Worm (Caenorhabditis elegans) whole organism, L4 larva: Measurements from ENCODE around the gene B0507.7.
"Not testable (repeated sequence)": the region's sequence is repeated elsewhere in the genome, so short reads cannot be mapped to it uniquely, and the experiment has no call there.

Experiments
- F37D6.2 ChIP-seq: sonication (generic microtip); optimal IDR thresholded peaks from 2 replicates; lab custom pipeline; 2016; ENCODE audit warnings: mild to moderate bottlenecking, missing genetic modification characterization, missing compliant biosample characterization
- R02D3.7 ChIP-seq: fragments of 150-350 bp; sonication (generic microtip); optimal IDR thresholded peaks from 3 replicates; lab custom pipeline; 2014; ENCODE audit warnings: missing biosample characterization, missing genetic modification characterization
- Y75B8A.6 ChIP-seq: fragments of 200-800 bp; sonication (Bioruptor generic); IDR thresholded peaks from 2 replicates; pipeline ENCODE4 v1.3.6; 2022; ENCODE audit warnings: missing genetic modification reagents, missing genetic modification characterization, missing compliant biosample characterization
- ces-1 ChIP-seq: fragments of 150-350 bp; sonication (generic microtip); optimal IDR thresholded peaks from 4 replicates; lab custom pipeline; 2014; ENCODE audit warnings: missing biosample characterization, missing genetic modification reagents, missing genetic modification characterization
- dpl-1 ChIP-seq: fragments of 150-350 bp; optimal IDR thresholded peaks from 2 replicates; lab custom pipeline; 2014; ENCODE audit warnings: missing biosample characterization, missing genetic modification reagents, missing genetic modification characterization
- dve-1 ChIP-seq: sonication (generic microtip); optimal IDR thresholded peaks from 2 replicates; lab custom pipeline; 2017; ENCODE audit warnings: antibody characterized with exemption, mild to moderate bottlenecking, missing genetic modification characterization, missing compliant biosample characterization; ENCODE audit not compliant: insufficient read depth
- egl-43 ChIP-seq: fragments of 200-800 bp; sonication (Bioruptor generic); IDR thresholded peaks from 2 replicates; pipeline ENCODE4 v1.3.6; 2022; ENCODE audit warnings: missing genetic modification reagents, missing genetic modification characterization, missing compliant biosample characterization
- fkh-10 ChIP-seq: fragments of 150-350 bp; optimal IDR thresholded peaks from 2 replicates; lab custom pipeline; 2014; ENCODE audit warnings: missing biosample characterization, missing genetic modification reagents, missing genetic modification characterization
- hif-1 ChIP-seq, 2 experiments: sonication (generic microtip); optimal IDR thresholded peaks; 2 replicates each; lab custom pipeline; 2016 to 2017; ENCODE audit warnings: missing compliant biosample characterization in 2 of 2, missing genetic modification characterization in 2 of 2, missing genetic modification reagents in 2 of 2, missing genotype in 2 of 2, mild to moderate bottlenecking in 1 of 2
- hlh-11 ChIP-seq: fragments of 200-800 bp; sonication (Bioruptor generic); optimal IDR thresholded peaks from 2 replicates; lab custom pipeline; 2018; ENCODE audit warnings: mild to moderate bottlenecking, missing genetic modification characterization, missing compliant biosample characterization
- hlh-30 ChIP-seq: sonication (generic microtip); optimal IDR thresholded peaks from 2 replicates; lab custom pipeline; 2017; ENCODE audit warnings: antibody characterized with exemption, mild to moderate bottlenecking, missing genetic modification characterization, missing compliant biosample characterization; ENCODE audit not compliant: insufficient read depth
- jun-1 ChIP-seq: fragments of 150-350 bp; optimal IDR thresholded peaks from 2 replicates; lab custom pipeline; 2014; ENCODE audit warnings: missing biosample characterization, missing genetic modification reagents, missing genetic modification characterization
- lin-1 ChIP-seq: fragments of 200-800 bp; sonication (Bioruptor generic); IDR thresholded peaks from 2 replicates; pipeline ENCODE4 v1.3.6; 2022; ENCODE audit warnings: missing genetic modification reagents, missing genetic modification characterization, missing compliant biosample characterization
- lin-15B ChIP-seq: fragments of 150-350 bp; sonication (generic microtip); optimal IDR thresholded peaks from 3 replicates; lab custom pipeline; 2014; ENCODE audit warnings: missing biosample characterization, missing genetic modification characterization
- lin-29 ChIP-seq: fragments of 200-800 bp; sonication (Bioruptor generic); IDR thresholded peaks from 2 replicates; pipeline ENCODE4 v1.3.6; 2022; ENCODE audit warnings: missing genetic modification reagents, missing genetic modification characterization, missing compliant biosample characterization
- lin-38 ChIP-seq: fragments of 200-800 bp; sonication (Bioruptor generic); IDR thresholded peaks from 2 replicates; pipeline ENCODE4 v1.3.6; 2022; ENCODE audit warnings: missing genetic modification reagents, missing genetic modification characterization, missing compliant biosample characterization
- lsy-2 ChIP-seq, 2 experiments: fragments of 150-350 bp in 1 of 2; sonication (generic microtip) in 1 of 2; optimal IDR thresholded peaks; 2 replicates each; lab custom pipeline; 2014 to 2017; ENCODE audit warnings: missing biosample characterization in 2 of 2, missing genetic modification characterization in 2 of 2
- mdl-1 ChIP-seq, 2 experiments: fragments of 150-350 bp in 1 of 2; sonication (generic microtip) in 1 of 2; optimal IDR thresholded peaks; 2 replicates each; lab custom pipeline; 2014 to 2017; ENCODE audit warnings: missing biosample characterization in 2 of 2, missing genetic modification characterization in 2 of 2
- mxl-3 ChIP-seq: fragments of 200-800 bp; sonication (Bioruptor generic); optimal IDR thresholded peaks from 2 replicates; lab custom pipeline; 2018; ENCODE audit warnings: mild to moderate bottlenecking, missing genetic modification characterization, missing compliant biosample characterization
- nhr-11 ChIP-seq: fragments of 150-350 bp; optimal IDR thresholded peaks from 2 replicates; lab custom pipeline; 2014; ENCODE audit warnings: missing biosample characterization, missing genetic modification characterization
- nhr-25 ChIP-seq: sonication (generic microtip); optimal IDR thresholded peaks from 2 replicates; lab custom pipeline; 2017; ENCODE audit warnings: missing genetic modification characterization, mild to moderate bottlenecking, missing compliant biosample characterization, antibody characterized with exemption, moderate library complexity, borderline replicate concordance; ENCODE audit not compliant: insufficient read depth
- nhr-48 ChIP-seq: sonication (generic microtip); optimal IDR thresholded peaks from 2 replicates; lab custom pipeline; 2016; ENCODE audit warnings: mild to moderate bottlenecking, missing genetic modification characterization, missing compliant biosample characterization
- nhr-6 ChIP-seq: fragments of 150-350 bp; optimal IDR thresholded peaks from 2 replicates; lab custom pipeline; 2014; ENCODE audit warnings: missing biosample characterization, missing genetic modification characterization
- php-3 ChIP-seq: fragments of 200-800 bp; sonication (Bioruptor generic); IDR thresholded peaks from 2 replicates; pipeline ENCODE4 v1.3.6; 2022; ENCODE audit warnings: missing genetic modification reagents, missing genetic modification characterization, missing compliant biosample characterization
- pqm-1 ChIP-seq: sonication (generic microtip); optimal IDR thresholded peaks from 2 replicates; lab custom pipeline; 2017; ENCODE audit warnings: missing biosample characterization, missing genetic modification characterization
- saeg-2 ChIP-seq: fragments of 200-800 bp; sonication (Bioruptor generic); IDR thresholded peaks from 2 replicates; pipeline ENCODE4 v1.3.6; 2022; ENCODE audit warnings: missing genetic modification reagents, missing genetic modification characterization, missing compliant biosample characterization
- tag-97 ChIP-seq: fragments of 200-800 bp; sonication (Bioruptor generic); IDR thresholded peaks from 2 replicates; pipeline ENCODE4 v1.3.6; 2022; ENCODE audit warnings: missing genetic modification characterization, missing compliant biosample characterization
- unc-62 ChIP-seq, 3 experiments: fragments of 150-350 bp in 1 of 3; sonication (generic microtip); optimal IDR thresholded peaks in 2 of 3; peaks in 1 of 3; 1 replicate in 1 of 3; 2 replicates in 2 of 3; lab custom pipeline; 2014 to 2017; ENCODE audit warnings: missing biosample characterization in 3 of 3, missing genetic modification characterization in 3 of 3, missing genetic modification reagents in 3 of 3, missing genotype in 1 of 3
- zfp-3 ChIP-seq: fragments of 200-800 bp; sonication (Bioruptor generic); conservative IDR thresholded peaks from 2 replicates; pipeline ENCODE4 v1.3.6; 2022; ENCODE audit warnings: missing genetic modification reagents, missing genetic modification characterization, missing compliant biosample characterization
- ztf-11 ChIP-seq: fragments of 150-350 bp; optimal IDR thresholded peaks from 2 replicates; lab custom pipeline; 2014; ENCODE audit warnings: missing biosample characterization, missing genetic modification characterization

The B0507.7 gene

ce11 chrV:8729100-8729499 is 29.4 kb downstream of the B0507.7 start, which contains the start of gene ZC196.5:
ZC196.5 (plus strand) TSS chrV:8729400.
- TF ChIP-seq unc-62 (GFP tag; optimal IDR thresholded peaks at IDR 0.05 in 1 of 2; lab: Kevin White, UChicago) (peak in 1 of 2 experiments; percentile 60), unc-62 (tag; optimal IDR thresholded peaks at IDR 0.05; lab: Kevin White, UChicago) (no peak), lin-29 (GFP tag; lab: Robert Waterston, UW) (no peak)
- TF ChIP-seq, all 104 proteins: peak for 1

- TF ChIP-seq lin-1 (GFP tag; lab: Robert Waterston, UW) (no peak), nhr-6 (tag; lab: Kevin White, UChicago) (no peak), nhr-48 (tag; lab: Kevin White, UChicago) (no peak), dve-1 (tag; lab: Kevin White, UChicago) (no peak), php-3 (no peak), zfp-3 (no peak), dpl-1 (GFP tag; lab: Kevin White, UChicago) (no peak), R02D3.7 (no peak), mxl-3 (GFP tag; lab: Kevin White, UChicago) (no peak), saeg-2 (GFP tag; lab: Robert Waterston, UW) (no peak), hlh-30 (tag; lab: Kevin White, UChicago) (no peak), hlh-11 (tag; lab: Kevin White, UChicago) (no peak)
Observed at ce11 chrV:8727077-8727476, 31.4 kb downstream of the B0507.7 start, which contains the start of gene ZC196.9. ZC196.9 (minus strand) TSS chrV:8727177.

DNA sequence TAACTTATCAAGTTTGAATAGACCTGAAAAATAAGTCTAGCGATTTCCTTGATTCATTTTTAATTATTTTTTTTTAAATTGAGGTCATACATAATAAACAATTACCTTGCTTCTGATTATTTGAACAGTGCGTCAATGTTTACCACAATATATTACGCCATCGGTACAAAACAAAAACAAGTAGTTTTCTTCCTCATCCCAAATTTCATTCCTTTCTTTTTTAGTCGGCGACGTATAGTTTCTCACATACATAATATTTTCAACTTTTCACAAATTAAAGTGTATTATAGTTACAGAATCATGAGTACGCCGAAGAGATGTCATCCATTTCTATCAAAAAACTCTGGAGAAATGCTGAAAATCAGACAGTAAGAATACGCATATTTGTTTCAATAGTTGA is 32.3 kb downstream of the B0507.7 start, which contains the start of gene droe-8:
Gene droe-8 (plus strand): TSS at position 301 of the 400 bp plus-strand sequence.
- not testable (repeated sequence) for TF ChIP-seq pqm-1, jun-1, F37D6.2 (tag; lab: Kevin White, UChicago)

DNA sequence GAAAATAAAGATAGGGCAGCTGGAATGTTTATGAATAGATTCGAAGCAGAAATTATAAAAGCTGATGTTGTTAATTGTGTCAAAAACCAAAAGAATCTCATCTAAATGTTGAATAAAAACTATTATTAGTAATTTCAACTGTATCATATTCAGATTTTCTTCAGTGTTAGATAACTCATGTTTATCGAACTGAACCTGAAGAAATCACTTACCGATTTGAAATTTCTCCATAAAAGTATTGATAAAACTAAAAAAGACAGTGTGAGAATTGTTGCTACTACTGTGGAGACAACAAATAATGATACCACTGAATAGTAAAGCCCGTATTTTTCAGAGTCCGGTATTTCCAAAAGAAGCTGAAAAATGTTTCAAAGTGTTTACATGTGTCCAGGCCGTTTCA is 36.4 kb downstream of the B0507.7 start, which contains the start of gene ZC196.8:
Gene ZC196.8 (minus strand): TSS at position 101 of the 400 bp plus-strand sequence.
- not testable (repeated sequence) for TF ChIP-seq lin-38 (GFP tag; lab: Robert Waterston, UW); tag-97 (GFP tag; lab: Robert Waterston, UW); lin-15B (tag; lab: Kevin White, UChicago)

- TF ChIP-seq ztf-11 (tag; lab: Kevin White, UChicago) (no peak), unc-62 (GFP tag; optimal IDR thresholded peaks at IDR 0.05 in 1 of 2; lab: Kevin White, UChicago) (peak in 1 of 2 experiments; percentile 97), unc-62 (tag; optimal IDR thresholded peaks at IDR 0.05; lab: Kevin White, UChicago) (no peak), nhr-25 (tag; lab: Kevin White, UChicago) (no peak)
Observed at ce11 chrV:8718399-8718798, 40.1 kb downstream of the B0507.7 start.

ce11 chrV:8716175-8716574 is 42.3 kb downstream of the B0507.7 start, which contains the start of gene glr-5:
glr-5 (plus strand) TSS chrV:8716495.
- peak; percentile 67 for TF ChIP-seq fkh-10 (GFP tag; lab: Kevin White, UChicago)
- no peak for TF ChIP-seq Y75B8A.6 (GFP tag; lab: Robert Waterston, UW)
- TF ChIP-seq ces-1 (GFP tag; lab: Kevin White, UChicago), result peak; percentile 84

DNA sequence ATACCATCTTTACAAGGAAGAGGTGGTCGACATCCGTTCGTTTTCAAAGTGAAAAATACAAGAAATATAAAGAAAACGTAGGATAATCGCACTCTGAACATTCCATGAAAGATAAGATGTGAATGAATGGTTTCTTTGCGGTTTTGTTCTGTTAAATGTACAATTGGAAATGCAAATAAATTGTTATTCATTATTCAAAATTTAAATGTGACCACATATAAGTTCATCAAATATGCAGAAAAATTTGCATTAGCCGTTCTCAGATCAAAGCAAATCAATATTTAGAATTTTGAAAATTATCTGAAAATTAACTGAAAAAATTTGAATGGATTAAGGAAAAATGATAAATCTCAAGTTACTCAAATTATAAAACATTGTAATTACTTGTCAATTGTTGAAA is 46.6 kb downstream of the B0507.7 start, which contains the start of gene ZC178.2:
Gene ZC178.2 (minus strand): TSS at position 101 of the 400 bp plus-strand sequence.
- TF ChIP-seq lsy-2 (tag; optimal IDR thresholded peaks at IDR 0.05; lab: Kevin White, UChicago), result no peak
- TF ChIP-seq egl-43 (GFP tag; lab: Robert Waterston, UW), result no peak
- no peak for TF ChIP-seq mdl-1 (tag; optimal IDR thresholded peaks at IDR 0.05; lab: Kevin White, UChicago)
- no peak for TF ChIP-seq hif-1 (tag; optimal IDR thresholded peaks at IDR 0.05; lab: Kevin White, UChicago)
- no peak for TF ChIP-seq nhr-11 (tag; lab: Kevin White, UChicago)
- TF ChIP-seq, all 104 proteins: peak for 0
